Worm (Caenorhabditis elegans) whole organism, late embryonic: ENCODE data around the gene AH10.4.

Experiments used
- F13H6.1 ChIP-seq: sonication (generic microtip); optimal IDR thresholded peaks from 2 replicates; lab custom pipeline; 2016; ENCODE audit warnings: missing genetic modification characterization, missing compliant biosample characterization
- K09A11.1 ChIP-seq: sonication (generic microtip); optimal IDR thresholded peaks from 2 replicates; lab custom pipeline; 2017; ENCODE audit warnings: antibody characterized with exemption, mild to moderate bottlenecking, missing genetic modification characterization, missing compliant biosample characterization; ENCODE audit not compliant: insufficient read depth
- Y22D7AL.16 ChIP-seq: sonication (generic microtip); optimal IDR thresholded peaks from 2 replicates; lab custom pipeline; 2016; ENCODE audit warnings: missing genetic modification characterization, missing compliant biosample characterization
- ama-1 ChIP-seq: fragments of 150-350 bp; optimal IDR thresholded peaks from 2 replicates; lab custom pipeline; 2014
- ceh-22 ChIP-seq: sonication (generic microtip); optimal IDR thresholded peaks from 2 replicates; lab custom pipeline; 2017; ENCODE audit warnings: missing biosample characterization, missing genetic modification characterization
- ceh-34 ChIP-seq: sonication (generic microtip); optimal IDR thresholded peaks from 2 replicates; lab custom pipeline; 2016; ENCODE audit warnings: mild to moderate bottlenecking, missing genetic modification characterization, missing compliant biosample characterization
- ceh-45 ChIP-seq: fragments of 200-800 bp; sonication (Bioruptor generic); IDR thresholded peaks from 2 replicates; pipeline ENCODE4 v1.3.6; 2022; ENCODE audit warnings: missing genetic modification reagents, missing genetic modification characterization, missing compliant biosample characterization
- ceh-9 ChIP-seq: sonication (generic microtip); optimal IDR thresholded peaks from 2 replicates; lab custom pipeline; 2016; ENCODE audit warnings: mild to moderate bottlenecking, missing genetic modification characterization, inconsistent platforms, missing compliant biosample characterization
- fax-1 ChIP-seq: sonication (generic microtip); optimal IDR thresholded peaks from 2 replicates; lab custom pipeline; 2016; ENCODE audit warnings: missing genotype, missing genetic modification characterization, missing compliant biosample characterization
- fkh-6 ChIP-seq: sonication (generic microtip); optimal IDR thresholded peaks from 2 replicates; lab custom pipeline; 2016; ENCODE audit warnings: missing genetic modification characterization, missing compliant biosample characterization
- gmeb-2 ChIP-seq: sonication (generic microtip); optimal IDR thresholded peaks from 2 replicates; lab custom pipeline; 2016; ENCODE audit warnings: missing genetic modification characterization, inconsistent platforms, missing compliant biosample characterization
- hlh-15 ChIP-seq: sonication (generic microtip); optimal IDR thresholded peaks from 2 replicates; lab custom pipeline; 2016; ENCODE audit warnings: missing genetic modification characterization, missing compliant biosample characterization
- hlh-8 ChIP-seq: sonication (generic microtip); optimal IDR thresholded peaks from 2 replicates; lab custom pipeline; 2016; ENCODE audit warnings: missing genotype, missing genetic modification characterization, missing compliant biosample characterization
- mec-3 ChIP-seq: sonication (generic microtip); optimal IDR thresholded peaks from 2 replicates; lab custom pipeline; 2016; ENCODE audit warnings: borderline replicate concordance, missing genetic modification characterization, missing compliant biosample characterization
- nhr-11 ChIP-seq: fragments of 150-350 bp; optimal IDR thresholded peaks from 2 replicates; lab custom pipeline; 2014; ENCODE audit warnings: missing biosample characterization, missing genetic modification characterization
- nhr-232 ChIP-seq: sonication (generic microtip); optimal IDR thresholded peaks from 2 replicates; lab custom pipeline; 2016; ENCODE audit warnings: missing genetic modification characterization, missing compliant biosample characterization
- odd-2 ChIP-seq: sonication (generic microtip); optimal IDR thresholded peaks from 2 replicates; lab custom pipeline; 2017; ENCODE audit warnings: antibody characterized with exemption, mild to moderate bottlenecking, missing genetic modification characterization, missing compliant biosample characterization
- pros-1 ChIP-seq: fragments of 150-350 bp; optimal IDR thresholded peaks from 2 replicates; lab custom pipeline; 2014; ENCODE audit warnings: missing biosample characterization, missing genetic modification reagents, missing genetic modification characterization
- ref-2 ChIP-seq: sonication (generic microtip); optimal IDR thresholded peaks from 2 replicates; lab custom pipeline; 2016; ENCODE audit warnings: missing genetic modification characterization, missing compliant biosample characterization
- sox-4 ChIP-seq: sonication (generic microtip); optimal IDR thresholded peaks from 2 replicates; lab custom pipeline; 2017; ENCODE audit warnings: mild to moderate bottlenecking, missing genetic modification characterization, inconsistent platforms, missing compliant biosample characterization
- tbx-2 ChIP-seq: sonication (generic microtip); optimal IDR thresholded peaks from 2 replicates; lab custom pipeline; 2016; ENCODE audit warnings: missing genetic modification characterization, missing compliant biosample characterization
- ttx-3 ChIP-seq: sonication (generic microtip); optimal IDR thresholded peaks from 2 replicates; lab custom pipeline; 2016; ENCODE audit warnings: missing genetic modification reagents, missing genetic modification characterization, missing compliant biosample characterization
- unc-42 ChIP-seq: sonication (generic microtip); optimal IDR thresholded peaks from 2 replicates; lab custom pipeline; 2016; ENCODE audit warnings: missing genotype, missing genetic modification characterization, missing compliant biosample characterization

AH10.4 gene

DNA sequence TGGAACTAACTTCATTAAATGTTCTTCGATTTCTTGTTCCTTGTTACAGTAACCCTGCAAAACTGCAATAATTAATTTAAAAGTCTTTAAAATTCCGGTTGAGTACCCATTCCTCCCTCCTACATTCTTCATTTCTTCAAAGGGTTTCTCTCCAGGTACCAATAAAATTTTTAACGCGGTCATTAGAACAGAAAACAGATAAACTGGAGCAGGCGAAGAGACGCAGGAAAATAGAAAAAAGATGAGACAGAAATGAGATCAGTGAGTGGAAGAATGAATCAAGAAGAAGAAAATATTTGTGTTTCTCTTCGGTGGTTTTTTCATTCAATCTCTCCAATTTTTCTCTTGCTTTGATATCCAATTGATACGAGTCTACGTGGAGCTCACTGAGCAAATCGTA, 43.9 kb downstream of the AH10.4 start, which contains the start of gene D1086.8:
Gene D1086.8 (plus strand): TSS at position 301 of the 400 bp plus-strand sequence.
- TF ChIP-seq F13H6.1 (tag; lab: Kevin White, UChicago) (no peak), hlh-15 (tag; lab: Kevin White, UChicago) (no peak), gmeb-2 (tag; lab: Kevin White, UChicago) (no peak), ttx-3 (tag; lab: Kevin White, UChicago) (no peak), odd-2 (tag; lab: Kevin White, UChicago) (no peak), ceh-9 (tag; lab: Kevin White, UChicago) (no peak), Y22D7AL.16 (tag; lab: Kevin White, UChicago) (no peak)

- TF ChIP-seq ama-1 (lab: Kevin White, UChicago) (peak; percentile 72), ceh-45 (GFP tag; lab: Robert Waterston, UW) (no peak), pros-1 (tag; lab: Kevin White, UChicago) (no peak)
These were observed 45.3 kb downstream of the AH10.4 start, which contains the start of gene D1086.3 for ce11 chrV:14092403-14092802. TSS of gene D1086.3 (plus strand) at chrV:14092792.

DNA sequence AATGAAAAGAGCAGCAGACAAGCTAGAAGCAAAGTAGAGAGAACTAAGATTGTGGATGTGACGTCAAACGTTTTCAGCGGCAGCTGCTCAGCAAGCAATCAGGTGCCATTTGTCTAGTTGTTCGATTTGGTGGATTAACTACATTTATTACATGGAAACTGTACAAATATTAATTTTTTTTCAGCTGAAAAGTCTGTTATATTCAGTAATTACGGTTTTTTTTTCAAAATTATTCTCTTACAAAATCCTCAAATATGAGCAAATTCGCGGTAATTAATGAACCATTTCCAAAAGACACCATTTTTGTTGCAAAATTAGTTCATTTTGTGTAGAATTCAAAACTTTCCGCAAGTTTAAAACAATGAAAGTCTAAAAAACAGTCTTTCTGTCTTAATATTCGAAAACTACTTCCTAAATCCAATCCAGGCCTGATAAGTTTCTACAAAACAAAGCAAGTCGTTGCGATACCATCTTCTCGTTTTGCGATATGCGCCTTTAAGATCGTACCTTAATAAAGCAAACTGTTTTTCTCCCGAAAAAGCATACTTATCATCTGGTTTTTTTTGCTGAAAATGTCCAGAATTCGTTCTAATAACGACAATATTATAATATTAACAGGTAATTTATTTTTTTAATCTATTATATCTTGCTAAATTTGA, 47.2 kb downstream of the AH10.4 start, which contains the start of the genes D1086.5 and him-5:
Gene D1086.5 (minus strand): TSS at position 51 of the 659 bp plus-strand sequence.
Gene him-5 (plus strand): TSS at position 118 of the 659 bp plus-strand sequence.
- TF ChIP-seq fax-1 (tag; lab: Kevin White, UChicago): no peak
- no peak for TF ChIP-seq mec-3
- no peak for TF ChIP-seq unc-42 (tag; lab: Kevin White, UChicago)

ce11 chrV:14088051-14088450, 49.6 kb downstream of the AH10.4 start, which contains the start of gene D1086.19:
TSS of gene D1086.19 (plus strand) at chrV:14088351.
- TF ChIP-seq unc-42 (tag; lab: Kevin White, UChicago): no peak
- TF ChIP-seq hlh-8 (tag; lab: Kevin White, UChicago): no peak
- TF ChIP-seq sox-4: no peak
- TF ChIP-seq tbx-2 (tag; lab: Kevin White, UChicago): no peak
- no peak for TF ChIP-seq nhr-232 (tag; lab: Kevin White, UChicago)
- TF ChIP-seq ceh-22 (tag; lab: Kevin White, UChicago): no peak
- no peak for TF ChIP-seq nhr-11 (tag; lab: Kevin White, UChicago)
- TF ChIP-seq odd-2 (tag; lab: Kevin White, UChicago): no peak
- no peak for TF ChIP-seq pros-1 (tag; lab: Kevin White, UChicago)
- no peak for TF ChIP-seq hlh-15 (tag; lab: Kevin White, UChicago)
- TF ChIP-seq K09A11.1: no peak
- no peak for TF ChIP-seq ref-2 (tag; lab: Kevin White, UChicago)
- TF ChIP-seq fkh-6: no peak
- no peak for TF ChIP-seq ceh-34
